Fruit fly (Drosophila melanogaster) whole organism, embryonic: ENCODE results near the gene Sfp33A1.

Source experiments
- CrebB ChIP-seq: fragments of 200-800 bp; sonication (Bioruptor generic); optimal IDR thresholded peaks from 3 replicates; lab custom pipeline; 2018; ENCODE audit warnings: missing biosample characterization, mild to moderate bottlenecking, missing genetic modification characterization
- Hmr ChIP-seq: fragments of 200-800 bp; sonication (Bioruptor generic); optimal IDR thresholded peaks from 3 replicates; lab custom pipeline; 2017; ENCODE audit warnings: mild to moderate bottlenecking, missing biosample characterization, missing genetic modification reagents, missing genetic modification characterization
- Oaz ChIP-seq: fragments of 200-800 bp; sonication (Bioruptor generic); IDR thresholded peaks from 2 replicates; pipeline ENCODE4 v1.3.6; 2022; ENCODE audit warnings: missing biosample characterization, missing genetic modification characterization
- Ravus ChIP-seq: fragments of 200-800 bp; sonication (Bioruptor generic); IDR thresholded peaks from 2 replicates; pipeline ENCODE4 v1.3.6; 2022; ENCODE audit warnings: missing biosample characterization, missing genetic modification characterization
- grn ChIP-seq: fragments of 200-800 bp; sonication (Bioruptor generic); optimal IDR thresholded peaks from 3 replicates; lab custom pipeline; 2017; ENCODE audit warnings: missing biosample characterization, missing genetic modification characterization
- kah ChIP-seq: fragments of 200-800 bp; sonication (Bioruptor generic); optimal IDR thresholded peaks from 2 replicates; lab custom pipeline; 2018; ENCODE audit warnings: missing biosample characterization, mild to moderate bottlenecking, missing genetic modification characterization

dm6 chr2L:11738554-11738982 lies 15.7 kb downstream of the Sfp33A1 start, which contains the start of gene Vha100-5:
- TF ChIP-seq CrebB (tag; lab: Kevin White, UChicago) (no peak), Oaz (GFP tag; lab: Robert Waterston, UW) (no peak), Ravus (GFP tag; lab: Robert Waterston, UW) (no peak), Hmr (peak; percentile 0), kah (GFP tag; lab: Kevin White, UChicago) (no peak), grn (GFP tag; lab: Kevin White, UChicago) (peak; percentile 72)
